Fruit fly (Drosophila melanogaster) whole organism, pupa: ENCODE data around the gene Glut4EF.

Source experiments
- CG10348 ChIP-seq: fragments of 200-800 bp; sonication (Bioruptor generic); IDR thresholded peaks from 2 replicates; pipeline ENCODE4 v1.3.6; 2022; ENCODE audit warnings: missing biosample characterization, missing genetic modification characterization
- CG12605 ChIP-seq: fragments of 200-800 bp; sonication (Bioruptor generic); IDR thresholded peaks from 2 replicates; pipeline ENCODE4 v1.3.6; 2022; ENCODE audit warnings: missing biosample characterization, missing genetic modification characterization
- CG13204 ChIP-seq: fragments of 200-800 bp; sonication (Bioruptor generic); optimal IDR thresholded peaks from 2 replicates; lab custom pipeline; 2018; ENCODE audit warnings: missing biosample characterization, mild to moderate bottlenecking, missing genetic modification characterization, moderate library complexity
- CG14655 ChIP-seq: fragments of 200-800 bp; sonication (Bioruptor generic); optimal IDR thresholded peaks from 3 replicates; lab custom pipeline; 2017; ENCODE audit warnings: mild to moderate bottlenecking, missing biosample characterization, missing genetic modification reagents, missing genetic modification characterization
- CG15710 ChIP-seq: fragments of 200-800 bp; sonication (Bioruptor generic); optimal IDR thresholded peaks from 2 replicates; lab custom pipeline; 2018; ENCODE audit warnings: missing biosample characterization, mild to moderate bottlenecking, missing genetic modification characterization, moderate library complexity
- CG17806 ChIP-seq: fragments of 200-800 bp; sonication (Bioruptor generic); optimal IDR thresholded peaks from 2 replicates; lab custom pipeline; 2018; ENCODE audit warnings: missing biosample characterization, mild to moderate bottlenecking, missing genetic modification characterization, moderate library complexity
- CG32121 ChIP-seq: fragments of 200-800 bp; sonication (Bioruptor generic); IDR thresholded peaks from 2 replicates; pipeline ENCODE4 v1.3.6; 2022; ENCODE audit warnings: missing biosample characterization, missing genetic modification characterization
- CG34367 ChIP-seq: fragments of 200-800 bp; sonication (Bioruptor generic); optimal IDR thresholded peaks from 2 replicates; lab custom pipeline; 2018; ENCODE audit warnings: missing biosample characterization, mild to moderate bottlenecking, missing genetic modification characterization
- CG4496 ChIP-seq: fragments of 200-800 bp; sonication (Bioruptor generic); IDR thresholded peaks from 3 replicates; pipeline ENCODE4 v1.3.6; 2022; ENCODE audit warnings: missing biosample characterization, missing genetic modification characterization
- CG8159 ChIP-seq: fragments of 200-800 bp; sonication (Bioruptor generic); optimal IDR thresholded peaks from 3 replicates; lab custom pipeline; 2018; ENCODE audit warnings: missing biosample characterization, mild to moderate bottlenecking, missing genetic modification characterization, moderate library complexity
- CG8301 ChIP-seq: fragments of 200-800 bp; sonication (Bioruptor generic); optimal IDR thresholded peaks from 2 replicates; lab custom pipeline; 2018; ENCODE audit warnings: missing biosample characterization, mild to moderate bottlenecking, missing genetic modification characterization
- CG9948 ChIP-seq: fragments of 200-800 bp; sonication (Bioruptor generic); optimal IDR thresholded peaks from 2 replicates; lab custom pipeline; 2018; ENCODE audit warnings: missing biosample characterization, mild to moderate bottlenecking, missing genetic modification characterization, moderate library complexity
- D1 ChIP-seq: fragments of 200-800 bp; sonication (Bioruptor generic); optimal IDR thresholded peaks from 2 replicates; lab custom pipeline; 2018; ENCODE audit warnings: missing biosample characterization, mild to moderate bottlenecking, missing genetic modification characterization, moderate library complexity
- EcR ChIP-seq: fragments of 200-800 bp; sonication (Bioruptor generic); optimal IDR thresholded peaks from 3 replicates; lab custom pipeline; 2019; ENCODE audit warnings: missing biosample characterization, missing genetic modification characterization, mild to moderate bottlenecking, moderate library complexity, missing genetic modification reagents
- Ets98B ChIP-seq: fragments of 200-800 bp; sonication (Bioruptor generic); IDR thresholded peaks from 2 replicates; pipeline ENCODE4 v1.3.6; 2022; ENCODE audit warnings: missing biosample characterization, missing genetic modification characterization
- Pif1A ChIP-seq: fragments of 200-800 bp; sonication (Bioruptor generic); optimal IDR thresholded peaks from 3 replicates; lab custom pipeline; 2016; ENCODE audit warnings: missing biosample characterization, missing genetic modification characterization
- Pif1B ChIP-seq: fragments of 200-800 bp; sonication (Bioruptor generic); optimal IDR thresholded peaks from 3 replicates; lab custom pipeline; 2016; ENCODE audit warnings: missing biosample characterization, missing genetic modification characterization
- Snoo ChIP-seq: fragments of 200-800 bp; sonication (Bioruptor generic); optimal IDR thresholded peaks from 3 replicates; lab custom pipeline; 2017; ENCODE audit warnings: missing biosample characterization, mild to moderate bottlenecking, missing genetic modification characterization, inconsistent platforms
- fd96Ca ChIP-seq: fragments of 200-800 bp; sonication (Bioruptor generic); IDR thresholded peaks from 3 replicates; pipeline ENCODE4 v1.3.6; 2022; ENCODE audit warnings: missing biosample characterization, missing genetic modification characterization
- gl ChIP-seq: fragments of 200-800 bp; sonication (Bioruptor generic); optimal IDR thresholded peaks from 2 replicates; lab custom pipeline; 2018; ENCODE audit warnings: missing biosample characterization, mild to moderate bottlenecking, missing genetic modification characterization
- rn ChIP-seq: fragments of 200-800 bp; sonication (Bioruptor generic); IDR thresholded peaks from 2 replicates; pipeline ENCODE4 v1.3.6; 2022; ENCODE audit warnings: missing biosample characterization, missing genetic modification characterization

The Glut4EF gene

DNA sequence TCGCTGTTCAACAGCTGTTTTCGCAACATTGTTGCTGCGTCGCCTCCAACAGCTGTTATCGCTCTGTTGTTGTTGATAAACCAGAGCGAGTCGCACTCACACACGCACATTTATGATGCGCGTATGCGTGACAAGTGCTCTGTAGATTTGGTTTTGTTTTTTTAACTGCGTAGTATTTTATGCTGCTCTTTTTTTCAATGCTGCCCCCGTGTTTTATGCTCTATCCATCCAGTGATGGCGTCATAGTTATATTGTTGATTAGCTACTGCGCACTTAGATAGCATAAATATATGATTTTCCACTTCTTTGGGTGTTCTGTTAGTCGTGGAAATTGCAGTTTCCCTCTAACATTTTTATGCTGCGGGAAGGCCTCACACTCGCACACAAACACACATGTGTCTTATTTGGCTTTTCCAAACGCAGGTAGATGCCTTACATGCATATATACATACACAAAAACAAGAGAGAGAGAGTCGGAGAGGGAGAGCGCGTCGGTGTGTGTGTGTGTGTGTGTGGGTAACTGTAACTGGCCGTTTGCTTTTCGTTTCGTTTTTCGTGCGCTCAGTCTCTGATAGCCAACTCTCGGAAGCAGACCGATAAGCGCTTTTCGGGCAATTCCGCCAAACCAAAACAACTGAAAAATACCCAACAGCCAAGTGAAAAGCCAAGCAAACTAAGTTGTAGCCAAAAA, at the start of gene Glut4EF, which contains the start of gene CG46467:
Glut4EF (plus strand) TSS at position 564 of the 691 bp plus-strand sequence.
CG46467 (plus strand) TSS at position 564 of the 691 bp plus-strand sequence.
- TF ChIP-seq CG17806 (no peak), rn (GFP tag; lab: Robert Waterston, UW) (no peak), CG8159 (no peak), EcR (GFP tag; lab: Kevin White, UChicago) (peak; percentile 6), gl (tag; lab: Kevin White, UChicago) (no peak), fd96Ca (GFP tag; lab: Robert Waterston, UW) (no peak), Pif1A (GFP tag; lab: Kevin White, UChicago) (no peak), Pif1B (GFP tag; lab: Kevin White, UChicago) (peak; percentile 42), CG15710 (tag; lab: Kevin White, UChicago) (no peak), CG34367 (tag; lab: Kevin White, UChicago) (no peak), CG13204 (no peak), CG14655 (GFP tag; lab: Kevin White, UChicago) (no peak), CG8301 (tag; lab: Kevin White, UChicago) (no peak), CG4496 (GFP tag; lab: Robert Waterston, UW) (peak; percentile 20; the same call in 1 of the 3 replicates), CG12605 (peak; percentile 19; the same call in 1 of the 2 replicates), CG9948 (tag; lab: Kevin White, UChicago) (no peak), CG32121 (peak; percentile 23; the same call in 1 of the 2 replicates), D1 (no peak), CG10348 (GFP tag; lab: Robert Waterston, UW) (no peak), Ets98B (GFP tag; lab: Robert Waterston, UW) (peak; percentile 30; the same call in 1 of the 2 replicates), Snoo (tag; lab: Kevin White, UChicago) (peak; percentile 10)

DNA sequence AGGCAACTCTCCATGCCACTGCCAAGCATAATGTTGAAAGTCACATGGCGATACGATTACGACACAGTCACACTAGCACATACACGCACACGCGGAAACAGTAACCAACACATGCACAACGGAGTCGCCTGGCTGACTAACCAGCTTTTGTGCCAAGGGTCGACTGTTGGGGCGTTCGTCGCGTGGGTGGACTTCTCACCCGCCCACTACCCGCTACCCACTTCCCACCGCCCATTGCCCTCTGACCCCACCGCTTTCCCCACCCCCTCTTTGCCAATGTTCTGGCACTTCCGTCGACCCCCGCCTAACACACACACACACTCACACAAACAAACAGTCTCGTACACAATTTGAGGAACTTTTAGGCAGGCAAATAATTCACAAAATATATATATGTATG, 22.8 kb upstream of the Glut4EF start:
- TF ChIP-seq rn (GFP tag; lab: Robert Waterston, UW), result no peak
- no peak for TF ChIP-seq D1
- no peak for TF ChIP-seq Pif1B (GFP tag; lab: Kevin White, UChicago)
- TF ChIP-seq CG8159, result no peak
- TF ChIP-seq CG8301 (tag; lab: Kevin White, UChicago), result no peak
- no peak for TF ChIP-seq CG17806
- no peak for TF ChIP-seq Snoo (tag; lab: Kevin White, UChicago)
- no peak for TF ChIP-seq CG13204
- no peak for TF ChIP-seq CG10348 (GFP tag; lab: Robert Waterston, UW)
- no peak for TF ChIP-seq CG15710 (tag; lab: Kevin White, UChicago)
- no peak for TF ChIP-seq fd96Ca (GFP tag; lab: Robert Waterston, UW)
- TF ChIP-seq EcR (GFP tag; lab: Kevin White, UChicago), result no peak
- no peak for TF ChIP-seq Pif1A (GFP tag; lab: Kevin White, UChicago)
- no peak for TF ChIP-seq gl (tag; lab: Kevin White, UChicago)
- no peak for TF ChIP-seq CG14655 (GFP tag; lab: Kevin White, UChicago)
- TF ChIP-seq Ets98B (GFP tag; lab: Robert Waterston, UW), result no peak
- TF ChIP-seq CG9948 (tag; lab: Kevin White, UChicago), result no peak
- TF ChIP-seq, all 21 proteins: peak for 0

dm6 chr3R:9857785-9858184, 16.7 kb upstream of the Glut4EF start:
- TF ChIP-seq CG13204 (no peak), Ets98B (GFP tag; lab: Robert Waterston, UW) (no peak), CG12605 (no peak), gl (tag; lab: Kevin White, UChicago) (no peak), D1 (no peak), EcR (GFP tag; lab: Kevin White, UChicago) (no peak), CG15710 (tag; lab: Kevin White, UChicago) (no peak), Pif1A (GFP tag; lab: Kevin White, UChicago) (no peak), CG17806 (no peak), Pif1B (GFP tag; lab: Kevin White, UChicago) (no peak), CG32121 (no peak), CG10348 (GFP tag; lab: Robert Waterston, UW) (no peak), fd96Ca (GFP tag; lab: Robert Waterston, UW) (no peak), Snoo (tag; lab: Kevin White, UChicago) (no peak)

dm6 chr3R:9860561-9860960, 13.9 kb upstream of the Glut4EF start:
- TF ChIP-seq D1 (no peak), gl (tag; lab: Kevin White, UChicago) (no peak), CG9948 (tag; lab: Kevin White, UChicago) (no peak), rn (GFP tag; lab: Robert Waterston, UW) (no peak)

dm6 chr3R:9865854-9866396, 8.6 kb upstream of the Glut4EF start:
- no peak for TF ChIP-seq gl (tag; lab: Kevin White, UChicago)
- TF ChIP-seq CG13204, result peak; percentile 30

DNA sequence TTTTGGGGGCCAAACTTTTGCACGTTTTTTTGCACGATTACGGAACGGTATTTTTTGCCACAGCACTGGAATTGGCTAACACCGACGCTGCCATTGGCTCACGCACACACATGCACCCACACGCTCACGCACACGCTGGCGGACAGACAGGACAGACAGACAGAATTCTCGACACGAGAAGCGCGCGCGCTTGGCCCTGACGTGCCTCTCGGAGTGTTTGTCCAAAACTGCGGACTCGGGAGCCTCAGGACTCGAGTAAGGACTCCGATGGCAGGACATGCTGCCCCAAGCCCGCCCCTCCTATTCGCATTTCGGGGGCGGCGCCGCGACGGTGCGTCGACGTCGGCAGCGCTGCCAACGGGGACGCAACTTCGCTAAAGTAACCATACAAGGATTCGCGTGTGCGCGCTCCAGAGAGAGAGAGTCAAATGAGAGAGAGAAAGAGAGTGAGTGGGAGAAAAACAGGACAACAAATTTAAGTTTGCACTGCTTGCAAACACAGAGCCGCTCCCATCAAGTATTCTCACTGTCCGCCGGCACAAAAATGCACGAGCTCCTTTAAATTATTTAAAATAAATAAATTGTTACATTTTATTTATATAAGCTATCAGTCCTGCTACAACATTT, 6.5 kb upstream of the Glut4EF start, which contains the start of gene Teh1:
Teh1 (minus strand) TSS at position 210 of the 627 bp plus-strand sequence.
- TF ChIP-seq Snoo (tag; lab: Kevin White, UChicago) (no peak), CG4496 (GFP tag; lab: Robert Waterston, UW) (no peak), CG32121 (no peak), fd96Ca (GFP tag; lab: Robert Waterston, UW) (no peak), EcR (GFP tag; lab: Kevin White, UChicago) (no peak), gl (tag; lab: Kevin White, UChicago) (no peak), Pif1A (GFP tag; lab: Kevin White, UChicago) (no peak), CG12605 (no peak), CG9948 (tag; lab: Kevin White, UChicago) (no peak), CG13204 (no peak), CG15710 (tag; lab: Kevin White, UChicago) (no peak), CG8159 (no peak), CG14655 (GFP tag; lab: Kevin White, UChicago) (no peak), CG34367 (tag; lab: Kevin White, UChicago) (no peak), rn (GFP tag; lab: Robert Waterston, UW) (no peak)
